Worm (Caenorhabditis elegans) whole organism, L4 larva: ENCODE results near the gene nlp-16.
A peak's percentile ranks its signal among the peaks of the same experiment; 100 is the strongest.

Source experiments
- D1046.2 ChIP-seq: fragments of 200-800 bp; sonication (Bioruptor generic); IDR thresholded peaks from 2 replicates; pipeline ENCODE4 v1.3.6; 2022; ENCODE audit warnings: missing genetic modification characterization, missing compliant biosample characterization
- F37D6.2 ChIP-seq: sonication (generic microtip); optimal IDR thresholded peaks from 2 replicates; lab custom pipeline; 2016; ENCODE audit warnings: mild to moderate bottlenecking, missing genetic modification characterization, missing compliant biosample characterization
- T26A8.4 ChIP-seq: fragments of 200-800 bp; sonication (Bioruptor generic); IDR thresholded peaks from 2 replicates; pipeline ENCODE4 v1.3.6; 2022; ENCODE audit warnings: missing genetic modification characterization, missing compliant biosample characterization
- aha-1 ChIP-seq: fragments of 150-350 bp; peaks from one replicate; lab custom pipeline; 2014; ENCODE audit warnings: missing biosample characterization, missing genetic modification characterization
- arid-1 ChIP-seq: fragments of 200-800 bp; sonication (Bioruptor generic); conservative IDR thresholded peaks from 2 replicates; pipeline ENCODE4 v1.3.6; 2022; ENCODE audit warnings: missing genetic modification reagents, missing genetic modification characterization, missing compliant biosample characterization
- ceh-44 ChIP-seq: fragments of 200-800 bp; sonication (Bioruptor generic); IDR thresholded peaks from 2 replicates; pipeline ENCODE4 v1.3.6; 2022; ENCODE audit warnings: missing genetic modification reagents, missing genetic modification characterization, missing compliant biosample characterization
- ceh-62 ChIP-seq: sonication (generic microtip); optimal IDR thresholded peaks from 2 replicates; lab custom pipeline; 2017; ENCODE audit warnings: missing biosample characterization, missing genetic modification characterization
- ceh-82 ChIP-seq: sonication (generic microtip); optimal IDR thresholded peaks from 2 replicates; lab custom pipeline; 2017; ENCODE audit warnings: missing biosample characterization, missing genetic modification characterization
- ces-1 ChIP-seq: fragments of 150-350 bp; sonication (generic microtip); optimal IDR thresholded peaks from 4 replicates; lab custom pipeline; 2014; ENCODE audit warnings: missing biosample characterization, missing genetic modification reagents, missing genetic modification characterization
- cey-2 ChIP-seq: sonication (generic microtip); optimal IDR thresholded peaks from 3 replicates; lab custom pipeline; 2017; ENCODE audit warnings: missing genetic modification characterization, mild to moderate bottlenecking, missing compliant biosample characterization, antibody characterized with exemption, borderline replicate concordance; ENCODE audit not compliant: insufficient read depth
- daf-16 ChIP-seq, 3 experiments: sonication (generic microtip); optimal IDR thresholded peaks; 2 replicates each; lab custom pipeline; 2016 to 2017; ENCODE audit warnings: missing genetic modification characterization in 3 of 3, missing genetic modification reagents in 3 of 3, mild to moderate bottlenecking in 2 of 3, missing compliant biosample characterization in 2 of 3, missing biosample characterization in 1 of 3, moderate library complexity in 1 of 3
- daf-19 ChIP-seq: fragments of 200-800 bp; sonication (Bioruptor generic); conservative IDR thresholded peaks from 2 replicates; pipeline ENCODE4 v1.3.6; 2022; ENCODE audit warnings: missing genetic modification characterization, missing compliant biosample characterization
- daf-8 ChIP-seq: fragments of 200-800 bp; sonication (Bioruptor generic); IDR thresholded peaks from 2 replicates; pipeline ENCODE4 v1.3.6; 2022; ENCODE audit warnings: missing genetic modification characterization, missing compliant biosample characterization
- dmd-6 ChIP-seq: fragments of 200-800 bp; sonication (Bioruptor generic); IDR thresholded peaks from 2 replicates; pipeline ENCODE4 v1.3.6; 2022; ENCODE audit warnings: missing genetic modification reagents, missing genetic modification characterization, missing compliant biosample characterization
- duxl-1 ChIP-seq: sonication (generic microtip); optimal IDR thresholded peaks from 2 replicates; lab custom pipeline; 2016; ENCODE audit warnings: mild to moderate bottlenecking, missing genetic modification characterization, moderate library complexity, missing compliant biosample characterization; ENCODE audit not compliant: poor library complexity
- dve-1 ChIP-seq: sonication (generic microtip); optimal IDR thresholded peaks from 2 replicates; lab custom pipeline; 2017; ENCODE audit warnings: antibody characterized with exemption, mild to moderate bottlenecking, missing genetic modification characterization, missing compliant biosample characterization; ENCODE audit not compliant: insufficient read depth
- egl-43 ChIP-seq: fragments of 200-800 bp; sonication (Bioruptor generic); IDR thresholded peaks from 2 replicates; pipeline ENCODE4 v1.3.6; 2022; ENCODE audit warnings: missing genetic modification reagents, missing genetic modification characterization, missing compliant biosample characterization
- fkh-10 ChIP-seq: fragments of 150-350 bp; optimal IDR thresholded peaks from 2 replicates; lab custom pipeline; 2014; ENCODE audit warnings: missing biosample characterization, missing genetic modification reagents, missing genetic modification characterization
- fos-1 ChIP-seq: fragments of 150-350 bp; optimal IDR thresholded peaks from 2 replicates; lab custom pipeline; 2014; ENCODE audit warnings: missing biosample characterization, missing genetic modification characterization
- gei-8 ChIP-seq: fragments of 200-800 bp; sonication (Bioruptor generic); optimal IDR thresholded peaks from 2 replicates; lab custom pipeline; 2018; ENCODE audit warnings: mild to moderate bottlenecking, missing genetic modification characterization, missing compliant biosample characterization
- hlh-11 ChIP-seq: fragments of 200-800 bp; sonication (Bioruptor generic); optimal IDR thresholded peaks from 2 replicates; lab custom pipeline; 2018; ENCODE audit warnings: mild to moderate bottlenecking, missing genetic modification characterization, missing compliant biosample characterization
- jun-1 ChIP-seq: fragments of 150-350 bp; optimal IDR thresholded peaks from 2 replicates; lab custom pipeline; 2014; ENCODE audit warnings: missing biosample characterization, missing genetic modification reagents, missing genetic modification characterization
- lin-29 ChIP-seq: fragments of 200-800 bp; sonication (Bioruptor generic); IDR thresholded peaks from 2 replicates; pipeline ENCODE4 v1.3.6; 2022; ENCODE audit warnings: missing genetic modification reagents, missing genetic modification characterization, missing compliant biosample characterization
- madf-5 ChIP-seq, 2 experiments: fragments of 200-800 bp; sonication (Bioruptor generic); IDR thresholded peaks; 2 replicates each; pipeline ENCODE4 v1.3.6; 2022; ENCODE audit warnings: missing compliant biosample characterization in 2 of 2, missing genetic modification characterization in 2 of 2
- mdl-1 ChIP-seq, 2 experiments: fragments of 150-350 bp in 1 of 2; sonication (generic microtip) in 1 of 2; optimal IDR thresholded peaks; 2 replicates each; lab custom pipeline; 2014 to 2017; ENCODE audit warnings: missing biosample characterization in 2 of 2, missing genetic modification characterization in 2 of 2
- nhr-111 ChIP-seq: fragments of 200-800 bp; sonication (Bioruptor generic); optimal IDR thresholded peaks from 2 replicates; lab custom pipeline; 2018; ENCODE audit warnings: mild to moderate bottlenecking, missing genetic modification characterization, missing compliant biosample characterization
- nhr-237 ChIP-seq: sonication (generic microtip); optimal IDR thresholded peaks from 2 replicates; lab custom pipeline; 2017; ENCODE audit warnings: missing biosample characterization, missing genetic modification characterization
- nhr-25 ChIP-seq: sonication (generic microtip); optimal IDR thresholded peaks from 2 replicates; lab custom pipeline; 2017; ENCODE audit warnings: missing genetic modification characterization, mild to moderate bottlenecking, missing compliant biosample characterization, antibody characterized with exemption, moderate library complexity, borderline replicate concordance; ENCODE audit not compliant: insufficient read depth
- nhr-28 ChIP-seq: fragments of 150-350 bp; optimal IDR thresholded peaks from 2 replicates; lab custom pipeline; 2014; ENCODE audit warnings: missing biosample characterization, missing genetic modification characterization
- nhr-41 ChIP-seq: fragments of 200-800 bp; sonication (Bioruptor generic); IDR thresholded peaks from 2 replicates; pipeline ENCODE4 v1.3.6; 2022; ENCODE audit warnings: missing genetic modification reagents, missing genetic modification characterization, missing compliant biosample characterization
- nhr-42 ChIP-seq: fragments of 200-800 bp; sonication (Bioruptor generic); IDR thresholded peaks from 2 replicates; pipeline ENCODE4 v1.3.6; 2022; ENCODE audit warnings: missing genetic modification characterization, missing compliant biosample characterization
- php-3 ChIP-seq: fragments of 200-800 bp; sonication (Bioruptor generic); IDR thresholded peaks from 2 replicates; pipeline ENCODE4 v1.3.6; 2022; ENCODE audit warnings: missing genetic modification reagents, missing genetic modification characterization, missing compliant biosample characterization
- pqm-1 ChIP-seq: sonication (generic microtip); optimal IDR thresholded peaks from 2 replicates; lab custom pipeline; 2017; ENCODE audit warnings: missing biosample characterization, missing genetic modification characterization
- rbr-2 ChIP-seq: sonication (generic microtip); optimal IDR thresholded peaks from 2 replicates; lab custom pipeline; 2016; ENCODE audit warnings: missing genotype, missing genetic modification characterization, missing compliant biosample characterization
- sdz-12 ChIP-seq: fragments of 200-800 bp; sonication (Bioruptor generic); optimal IDR thresholded peaks from 2 replicates; lab custom pipeline; 2018; ENCODE audit warnings: mild to moderate bottlenecking, missing genetic modification characterization, missing compliant biosample characterization
- set-16 ChIP-seq: fragments of 200-800 bp; sonication (Bioruptor generic); IDR thresholded peaks from 2 replicates; pipeline ENCODE4 v1.3.6; 2022; ENCODE audit warnings: missing genetic modification reagents, missing genetic modification characterization, missing compliant biosample characterization
- skn-1 ChIP-seq: fragments of 150-350 bp; optimal IDR thresholded peaks from 2 replicates; lab custom pipeline; 2014; ENCODE audit warnings: missing biosample characterization, missing genetic modification characterization
- spr-3 ChIP-seq: fragments of 200-800 bp; sonication (Bioruptor generic); optimal IDR thresholded peaks from 2 replicates; lab custom pipeline; 2018; ENCODE audit warnings: mild to moderate bottlenecking, missing genetic modification characterization, missing compliant biosample characterization
- unc-130 ChIP-seq: sonication (generic microtip); optimal IDR thresholded peaks from 2 replicates; lab custom pipeline; 2016; ENCODE audit warnings: missing genetic modification reagents, missing genetic modification characterization, missing compliant biosample characterization
- unc-62 ChIP-seq, 3 experiments: fragments of 150-350 bp in 1 of 3; sonication (generic microtip); optimal IDR thresholded peaks in 2 of 3; peaks in 1 of 3; 1 replicate in 1 of 3; 2 replicates in 2 of 3; lab custom pipeline; 2014 to 2017; ENCODE audit warnings: missing biosample characterization in 3 of 3, missing genetic modification characterization in 3 of 3, missing genetic modification reagents in 3 of 3, missing genotype in 1 of 3
- vab-7 ChIP-seq: fragments of 200-800 bp; sonication (Bioruptor generic); IDR thresholded peaks from 2 replicates; pipeline ENCODE4 v1.3.6; 2022; ENCODE audit warnings: missing genetic modification reagents, missing genetic modification characterization, missing compliant biosample characterization
- zip-11 ChIP-seq: fragments of 200-800 bp; sonication (Bioruptor generic); IDR thresholded peaks from 2 replicates; pipeline ENCODE4 v1.3.6; 2022; ENCODE audit warnings: missing genetic modification characterization, missing compliant biosample characterization

The nlp-16 gene

DNA sequence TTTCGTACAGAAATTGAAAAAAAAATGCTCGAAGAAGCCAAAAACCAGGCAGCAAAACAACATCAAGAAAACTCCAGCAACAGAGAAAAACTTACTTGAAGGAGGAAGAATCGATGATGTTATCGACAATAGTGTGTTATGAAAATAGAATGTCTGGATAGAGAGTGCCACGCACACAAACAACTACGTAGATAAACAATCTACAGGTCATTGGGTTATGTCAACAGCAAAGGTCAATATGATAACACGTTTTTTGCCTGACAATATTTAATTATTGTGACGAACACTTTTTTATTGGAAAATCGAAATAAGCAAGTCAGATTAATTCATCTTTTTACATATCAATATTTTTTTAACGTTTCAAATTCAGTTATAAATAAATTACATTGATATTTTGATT lies 19.8 kb upstream of the nlp-16 start, which contains the start of gene sams-5:
TSS of gene sams-5 (minus strand) at position 131 of the 400 bp plus-strand sequence.
- TF ChIP-seq ces-1 (GFP tag; lab: Kevin White, UChicago): no peak
- TF ChIP-seq ceh-44 (GFP tag; lab: Robert Waterston, UW): no peak
- no peak for TF ChIP-seq nhr-237 (tag; lab: Kevin White, UChicago)
- TF ChIP-seq hlh-11 (tag; lab: Kevin White, UChicago): no peak
- no peak for TF ChIP-seq madf-5 (GFP tag; IDR thresholded peaks at IDR 0.05; lab: Robert Waterston, UW)
- TF ChIP-seq arid-1 (GFP tag; lab: Robert Waterston, UW): no peak
- no peak for TF ChIP-seq duxl-1
- no peak for TF ChIP-seq F37D6.2
- no peak for TF ChIP-seq ceh-82 (tag; lab: Kevin White, UChicago)

- no peak for TF ChIP-seq ceh-62
- peak; percentile 84 for TF ChIP-seq php-3
- no peak for TF ChIP-seq jun-1 (tag; lab: Kevin White, UChicago)
- peak; percentile 88 for TF ChIP-seq dmd-6 (GFP tag; lab: Robert Waterston, UW)
- TF ChIP-seq pqm-1 (tag; lab: Kevin White, UChicago): peak; percentile 92
- peak; percentile 65; the same call in 1 of the 2 replicates for TF ChIP-seq nhr-41
- TF ChIP-seq cey-2 (tag; lab: Kevin White, UChicago): no peak
- no peak for TF ChIP-seq dve-1 (tag; lab: Kevin White, UChicago)
- TF ChIP-seq sdz-12 (GFP tag; lab: Kevin White, UChicago): no peak
- peak in 1 of 2 experiments; percentile 74 for TF ChIP-seq unc-62 (GFP tag; optimal IDR thresholded peaks at IDR 0.05 in 1 of 2; lab: Kevin White, UChicago)
- TF ChIP-seq unc-62 (tag; optimal IDR thresholded peaks at IDR 0.05; lab: Kevin White, UChicago): no peak
- peak; percentile 60 for TF ChIP-seq nhr-28 (tag; lab: Kevin White, UChicago)
- TF ChIP-seq, all 104 proteins: peak for 6
Measured at ce11 chrIV:6275671-6276209, 16.1 kb upstream of the nlp-16 start, which contains the start of the genes aat-4 and T13A10.1. aat-4 (minus strand) TSS chrIV:6275721. T13A10.1 (plus strand) TSS chrIV:6276081.

DNA sequence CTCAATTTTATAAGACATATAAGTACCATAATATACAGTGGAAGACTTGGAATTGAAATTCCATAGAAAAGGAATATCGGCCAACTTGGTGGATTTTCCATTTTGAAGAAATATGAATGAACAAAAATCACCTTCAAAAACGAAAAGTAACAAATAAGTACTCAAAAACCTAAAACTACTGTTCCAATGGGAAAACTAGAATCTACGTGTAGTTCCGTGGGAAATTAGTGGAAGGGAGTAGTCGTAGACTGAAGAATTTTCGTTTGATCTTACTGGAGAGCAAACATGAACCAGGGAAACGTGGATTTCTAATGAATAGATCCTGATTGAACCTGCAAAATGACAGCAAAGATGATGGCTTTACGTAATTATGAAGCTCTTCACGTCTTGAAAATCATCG lies 12.3 kb upstream of the nlp-16 start, which contains the start of gene srv-31:
TSS of gene srv-31 (minus strand) at position 101 of the 400 bp plus-strand sequence.
- TF ChIP-seq T26A8.4 (GFP tag; lab: Robert Waterston, UW): no peak
- no peak for TF ChIP-seq daf-19
- no peak for TF ChIP-seq gei-8 (GFP tag; lab: Kevin White, UChicago)
- no peak for TF ChIP-seq fkh-10 (GFP tag; lab: Kevin White, UChicago)
- no peak for TF ChIP-seq skn-1
- no peak for TF ChIP-seq mdl-1 (tag; optimal IDR thresholded peaks at IDR 0.05; lab: Kevin White, UChicago)
- no peak for TF ChIP-seq nhr-42
- no peak for TF ChIP-seq daf-8 (GFP tag; lab: Robert Waterston, UW)
- TF ChIP-seq pqm-1 (tag; lab: Kevin White, UChicago): no peak
- no peak for TF ChIP-seq zip-11 (GFP tag; lab: Robert Waterston, UW)
- TF ChIP-seq fos-1 (tag; lab: Kevin White, UChicago): no peak
- no peak for TF ChIP-seq ces-1 (GFP tag; lab: Kevin White, UChicago)
- no peak for TF ChIP-seq egl-43 (GFP tag; lab: Robert Waterston, UW)

ce11 chrIV:6269346-6269745 lies 9.7 kb upstream of the nlp-16 start, which contains the start of gene srv-30:
srv-30 (minus strand) TSS chrIV:6269446.
- peak in 1 of 2 experiments; percentile 42 for TF ChIP-seq unc-62 (GFP tag; optimal IDR thresholded peaks at IDR 0.05 in 1 of 2; lab: Kevin White, UChicago)
- TF ChIP-seq unc-62 (tag; optimal IDR thresholded peaks at IDR 0.05; lab: Kevin White, UChicago): no peak
- TF ChIP-seq rbr-2 (tag; lab: Kevin White, UChicago): no peak

DNA sequence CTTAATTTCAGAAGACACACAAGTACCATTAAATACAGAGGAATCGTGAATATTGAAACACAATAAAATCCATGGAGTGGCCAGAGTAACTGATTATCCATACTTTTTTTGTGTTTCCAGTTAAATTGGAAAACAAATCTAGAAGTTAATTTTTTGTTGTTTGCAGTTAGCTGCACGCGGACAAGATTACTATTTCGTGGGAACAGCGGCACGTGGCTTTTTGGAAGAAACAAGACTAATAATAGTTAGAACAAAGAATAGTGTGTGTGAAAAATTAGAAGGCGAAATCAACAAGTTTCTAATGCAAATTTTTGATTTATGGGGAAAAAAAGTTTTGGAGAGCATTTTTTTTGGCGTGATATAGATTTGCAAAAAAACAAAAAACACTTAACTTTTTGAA lies 6.9 kb upstream of the nlp-16 start, which contains the start of gene srv-29:
TSS of gene srv-29 (minus strand) at position 101 of the 400 bp plus-strand sequence.
- TF ChIP-seq spr-3 (GFP tag; lab: Kevin White, UChicago) (no peak), sdz-12 (GFP tag; lab: Kevin White, UChicago) (no peak), nhr-111 (GFP tag; lab: Kevin White, UChicago) (no peak), vab-7 (no peak), skn-1 (no peak), ceh-82 (tag; lab: Kevin White, UChicago) (no peak), D1046.2 (no peak), set-16 (GFP tag; lab: Robert Waterston, UW) (no peak), lin-29 (no peak), aha-1 (tag; lab: Kevin White, UChicago) (no peak), unc-130 (GFP tag; lab: Kevin White, UChicago) (no peak), dmd-6 (GFP tag; lab: Robert Waterston, UW) (no peak), daf-16 (GFP tag; optimal IDR thresholded peaks at IDR 0.05; lab: Kevin White, UChicago) (no peak), daf-16 (tag; optimal IDR thresholded peaks at IDR 0.05; lab: Kevin White, UChicago) (no peak), nhr-25 (tag; lab: Kevin White, UChicago) (no peak)
